Worm (Caenorhabditis elegans) whole organism, L1 larva: Measurements from ENCODE around the gene prmn-1.

Experiments
- C16A3.4 ChIP-seq: fragments of 150-350 bp; optimal IDR thresholded peaks from 2 replicates; lab custom pipeline; 2014; ENCODE audit warnings: missing biosample characterization, missing genetic modification characterization
- ama-1 ChIP-seq: fragments of 150-350 bp; optimal IDR thresholded peaks from 2 replicates; lab custom pipeline; 2014
- ceh-8 ChIP-seq: fragments of 200-800 bp; sonication (Bioruptor generic); optimal IDR thresholded peaks from 2 replicates; lab custom pipeline; 2018; ENCODE audit warnings: mild to moderate bottlenecking, missing genetic modification characterization, moderate library complexity, missing compliant biosample characterization
- ces-1 ChIP-seq: fragments of 150-350 bp; optimal IDR thresholded peaks from 2 replicates; lab custom pipeline; 2014; ENCODE audit warnings: missing biosample characterization, missing genetic modification reagents, missing genetic modification characterization
- dpl-1 ChIP-seq, 3 experiments: fragments of 150-350 bp in 2 of 3; sonication (generic microtip) in 1 of 3; optimal IDR thresholded peaks; 2 replicates each; lab custom pipeline; 2014 to 2017; ENCODE audit warnings: missing biosample characterization in 3 of 3, missing genetic modification characterization in 3 of 3, missing genetic modification reagents in 3 of 3
- efl-1 ChIP-seq, 4 experiments: fragments of 150-350 bp; optimal IDR thresholded peaks in 3 of 4; peaks in 1 of 4; 1 replicate in 1 of 4; 2 replicates in 3 of 4; lab custom pipeline; 2014; ENCODE audit warnings: missing biosample characterization in 2 of 4, missing genetic modification characterization in 2 of 4, missing genetic modification reagents in 2 of 4
- egl-13 ChIP-seq: sonication (generic microtip); optimal IDR thresholded peaks from 2 replicates; lab custom pipeline; 2016; ENCODE audit warnings: missing genotype, missing genetic modification reagents, missing genetic modification characterization, missing compliant biosample characterization
- egl-27 ChIP-seq, 2 experiments: fragments of 150-350 bp in 1 of 2; sonication (generic microtip); optimal IDR thresholded peaks; 3 replicates each; lab custom pipeline; 2017 to 2018; ENCODE audit warnings: missing biosample characterization in 2 of 2, missing genetic modification characterization in 2 of 2, missing genetic modification reagents in 2 of 2
- elt-2 ChIP-seq: sonication (generic microtip); optimal IDR thresholded peaks from 2 replicates; lab custom pipeline; 2016; ENCODE audit warnings: missing genetic modification characterization, mild to moderate bottlenecking, inconsistent platforms, missing compliant biosample characterization, missing genetic modification reagents
- fkh-10 ChIP-seq: sonication (generic microtip); optimal IDR thresholded peaks from 2 replicates; lab custom pipeline; 2017; ENCODE audit warnings: missing biosample characterization, missing genetic modification reagents, missing genetic modification characterization
- fkh-4 ChIP-seq: sonication (generic microtip); optimal IDR thresholded peaks from 2 replicates; lab custom pipeline; 2016; ENCODE audit warnings: missing compliant biosample characterization, missing genetic modification characterization, borderline replicate concordance
- hlh-4 ChIP-seq: sonication (generic microtip); optimal IDR thresholded peaks from 2 replicates; lab custom pipeline; 2016; ENCODE audit warnings: mild to moderate bottlenecking, missing genetic modification characterization, missing compliant biosample characterization
- isw-1 ChIP-seq: fragments of 200-800 bp; sonication (Bioruptor generic); IDR thresholded peaks from 2 replicates; pipeline ENCODE4 v1.3.6; 2022; ENCODE audit warnings: missing genetic modification characterization, missing compliant biosample characterization
- jun-1 ChIP-seq: fragments of 150-350 bp; optimal IDR thresholded peaks from 2 replicates; lab custom pipeline; 2014; ENCODE audit warnings: missing biosample characterization, missing genetic modification reagents, missing genetic modification characterization
- lin-13 ChIP-seq: fragments of 150-350 bp; optimal IDR thresholded peaks from 2 replicates; lab custom pipeline; 2014; ENCODE audit warnings: missing biosample characterization, missing genetic modification reagents, missing genetic modification characterization
- lin-14 ChIP-seq: fragments of 200-800 bp; sonication (Bioruptor generic); optimal IDR thresholded peaks from 2 replicates; lab custom pipeline; 2018; ENCODE audit warnings: mild to moderate bottlenecking, missing genetic modification characterization, moderate library complexity, missing compliant biosample characterization
- lsy-2 ChIP-seq, 2 experiments: fragments of 150-350 bp; optimal IDR thresholded peaks; 2 replicates each; lab custom pipeline; 2014; ENCODE audit warnings: missing biosample characterization in 2 of 2, missing genetic modification characterization in 2 of 2
- mab-9 ChIP-seq: fragments of 200-800 bp; sonication (Bioruptor generic); IDR thresholded peaks from 2 replicates; pipeline ENCODE4 v1.3.6; 2022; ENCODE audit warnings: missing genetic modification reagents, missing genetic modification characterization, missing compliant biosample characterization
- mef-2 ChIP-seq: fragments of 150-350 bp; optimal IDR thresholded peaks from 2 replicates; lab custom pipeline; 2014; ENCODE audit warnings: missing biosample characterization, missing genetic modification characterization
- nhr-19 ChIP-seq: fragments of 200-800 bp; sonication (Bioruptor generic); conservative IDR thresholded peaks from 2 replicates; pipeline ENCODE4 v1.3.6; 2022; ENCODE audit warnings: missing genetic modification characterization, missing compliant biosample characterization
- nhr-20 ChIP-seq: sonication (generic microtip); optimal IDR thresholded peaks from 2 replicates; lab custom pipeline; 2016; ENCODE audit warnings: mild to moderate bottlenecking, missing genetic modification characterization, missing compliant biosample characterization
- nhr-76 ChIP-seq: sonication (generic microtip); optimal IDR thresholded peaks from 2 replicates; lab custom pipeline; 2017; ENCODE audit warnings: missing biosample characterization, missing genetic modification characterization
- nhr-84 ChIP-seq: sonication (generic microtip); optimal IDR thresholded peaks from 2 replicates; lab custom pipeline; 2017; ENCODE audit warnings: missing biosample characterization, missing genetic modification characterization
- nhr-85 ChIP-seq: sonication (generic microtip); peaks from one replicate; lab custom pipeline; 2016; ENCODE audit warnings: missing genetic modification characterization, inconsistent platforms, missing compliant biosample characterization
- nhr-90 ChIP-seq: sonication (generic microtip); optimal IDR thresholded peaks from 2 replicates; lab custom pipeline; 2016; ENCODE audit warnings: mild to moderate bottlenecking, missing genetic modification characterization, missing compliant biosample characterization; ENCODE audit not compliant: poor library complexity
- pag-3 ChIP-seq: sonication (generic microtip); optimal IDR thresholded peaks from 2 replicates; lab custom pipeline; 2017; ENCODE audit warnings: missing genetic modification characterization, mild to moderate bottlenecking, missing compliant biosample characterization, antibody characterized with exemption, borderline replicate concordance; ENCODE audit not compliant: insufficient read depth
- pqm-1 ChIP-seq: sonication (generic microtip); optimal IDR thresholded peaks from 3 replicates; lab custom pipeline; 2017; ENCODE audit warnings: missing biosample characterization, missing genetic modification characterization
- rnt-1 ChIP-seq: sonication (generic microtip); optimal IDR thresholded peaks from 2 replicates; lab custom pipeline; 2016; ENCODE audit warnings: mild to moderate bottlenecking, missing genetic modification characterization, moderate library complexity, missing compliant biosample characterization
- skn-1 ChIP-seq: fragments of 150-350 bp; optimal IDR thresholded peaks from 2 replicates; lab custom pipeline; 2014; ENCODE audit warnings: missing biosample characterization, missing genetic modification characterization
- snu-23 ChIP-seq: sonication (generic microtip); optimal IDR thresholded peaks from 2 replicates; lab custom pipeline; 2016; ENCODE audit warnings: missing genetic modification characterization, missing compliant biosample characterization
- unc-86 ChIP-seq: sonication (generic microtip); optimal IDR thresholded peaks from 2 replicates; lab custom pipeline; 2016; ENCODE audit warnings: missing genetic modification characterization, missing compliant biosample characterization
- unc-98 ChIP-seq: fragments of 200-800 bp; sonication (Bioruptor generic); IDR thresholded peaks from 2 replicates; pipeline ENCODE4 v1.3.6; 2022; ENCODE audit warnings: missing genetic modification characterization, missing compliant biosample characterization

prmn-1 gene

DNA sequence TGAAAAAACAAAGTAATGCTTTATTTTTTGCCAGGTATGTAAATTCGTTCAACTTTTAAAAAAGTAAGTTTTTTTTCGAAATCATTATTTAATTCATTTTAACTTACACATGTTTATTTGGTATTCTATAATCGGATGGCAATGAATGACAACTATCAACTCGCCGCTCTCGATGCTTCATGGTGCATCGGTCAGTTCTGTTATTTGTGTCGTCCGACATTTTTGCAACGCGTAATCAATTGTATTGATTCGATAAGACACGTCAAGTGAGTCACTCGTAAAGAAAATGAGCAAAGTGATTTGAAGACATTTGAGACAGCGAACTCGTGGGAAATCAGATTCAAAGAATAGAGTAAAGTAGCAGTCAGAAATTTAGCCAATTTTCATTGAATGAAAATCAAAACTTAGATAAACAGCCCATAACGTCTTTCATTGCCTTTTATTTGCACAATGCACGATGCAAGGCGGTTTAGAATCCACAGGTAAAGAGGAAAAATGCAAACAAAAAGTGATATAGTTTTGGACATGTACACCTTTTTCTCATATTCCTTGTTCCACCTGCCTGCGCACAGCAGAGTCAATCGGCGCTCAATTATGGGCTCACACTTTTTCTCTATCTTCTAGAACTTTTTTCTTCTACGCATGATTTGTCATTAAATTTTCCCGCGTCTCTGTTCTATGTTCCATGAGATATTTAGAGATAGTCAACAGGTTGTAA lies 15.7 kb downstream of the prmn-1 start:
- TF ChIP-seq C16A3.4 (tag; lab: Kevin White, UChicago): no peak
- TF ChIP-seq elt-2 (tag; lab: Kevin White, UChicago): peak; percentile 46

DNA sequence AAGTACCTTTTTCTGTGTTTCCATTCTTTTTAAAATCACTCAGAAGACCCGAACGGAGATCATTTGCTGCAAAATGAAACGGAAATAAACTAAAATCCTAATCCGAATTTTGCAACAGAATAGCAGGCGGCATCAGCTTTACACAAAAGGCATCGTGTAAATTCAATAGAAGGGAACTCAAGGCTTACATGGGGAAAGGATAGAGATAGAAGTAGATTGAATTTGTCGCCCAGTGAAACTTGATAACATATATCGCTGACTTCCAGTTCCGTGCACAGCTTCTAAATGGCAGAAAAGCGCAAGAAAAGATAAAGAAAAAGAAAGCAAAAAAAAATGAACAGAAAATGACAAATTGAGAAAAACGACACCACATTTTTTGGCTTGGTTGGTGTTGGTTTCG lies 21.0 kb downstream of the prmn-1 start, which contains the start of gene slo-2:
Gene slo-2, minus strand, starts transcription at position 24 of the 400 bp plus-strand sequence.
- TF ChIP-seq pqm-1 (tag; lab: Kevin White, UChicago): no peak
- no peak for TF ChIP-seq ces-1 (GFP tag; lab: Kevin White, UChicago)
- TF ChIP-seq efl-1 (optimal IDR thresholded peaks at IDR 0.05; lab: Kevin White, UChicago): no peak
- TF ChIP-seq efl-1 (GFP tag; optimal IDR thresholded peaks at IDR 0.05 in 1 of 2; lab: Kevin White, UChicago): peak in 1 of 2 experiments; percentile 25
- no peak for TF ChIP-seq dpl-1 (GFP tag; optimal IDR thresholded peaks at IDR 0.05; lab: Kevin White, UChicago)
- TF ChIP-seq rnt-1 (tag; lab: Kevin White, UChicago): no peak
- TF ChIP-seq nhr-20: no peak
- no peak for TF ChIP-seq pag-3
- TF ChIP-seq ama-1 (lab: Kevin White, UChicago): no peak
- TF ChIP-seq lin-14 (GFP tag; lab: Kevin White, UChicago): peak; percentile 55
- TF ChIP-seq fkh-10 (GFP tag; lab: Kevin White, UChicago): peak; percentile 39

DNA sequence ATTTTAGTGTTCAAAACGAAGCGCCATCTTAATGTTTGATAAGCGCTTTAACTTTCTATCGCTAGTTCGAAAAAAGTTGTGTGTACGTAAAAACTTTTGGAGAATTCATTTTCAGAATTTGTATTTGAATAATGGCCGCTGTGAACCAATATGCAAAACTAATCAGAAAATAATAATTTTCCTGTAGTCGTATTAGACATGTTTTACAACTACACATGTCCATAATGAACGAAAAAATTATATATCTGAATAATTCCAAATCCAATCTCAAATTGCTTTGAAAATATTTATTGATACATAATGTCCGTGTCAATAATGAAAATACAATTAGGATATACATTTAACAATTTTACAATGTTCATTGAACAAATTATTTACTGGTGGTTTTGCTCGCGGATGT lies 21.9 kb downstream of the prmn-1 start:
- no peak for TF ChIP-seq egl-13 (tag; lab: Kevin White, UChicago)
- no peak for TF ChIP-seq unc-86
- TF ChIP-seq pqm-1 (tag; lab: Kevin White, UChicago): no peak
- TF ChIP-seq C16A3.4 (tag; lab: Kevin White, UChicago): no peak
- no peak for TF ChIP-seq unc-98 (GFP tag; lab: Robert Waterston, UW)
- no peak for TF ChIP-seq nhr-84 (tag; lab: Kevin White, UChicago)
- TF ChIP-seq mab-9 (GFP tag; lab: Robert Waterston, UW): no peak
- no peak for TF ChIP-seq nhr-76 (tag; lab: Kevin White, UChicago)
- no peak for TF ChIP-seq nhr-19 (GFP tag; lab: Robert Waterston, UW)
- TF ChIP-seq isw-1 (GFP tag; lab: Robert Waterston, UW): no peak
- TF ChIP-seq egl-27 (tag; optimal IDR thresholded peaks at IDR 0.05; lab: Kevin White, UChicago): no peak
- TF ChIP-seq lin-13: no peak
- no peak for TF ChIP-seq jun-1 (tag; lab: Kevin White, UChicago)
- TF ChIP-seq nhr-90 (tag; lab: Kevin White, UChicago): no peak
- no peak for TF ChIP-seq fkh-4 (tag; lab: Kevin White, UChicago)
- no peak for TF ChIP-seq skn-1 (tag; lab: Kevin White, UChicago)
- no peak for TF ChIP-seq nhr-85

DNA sequence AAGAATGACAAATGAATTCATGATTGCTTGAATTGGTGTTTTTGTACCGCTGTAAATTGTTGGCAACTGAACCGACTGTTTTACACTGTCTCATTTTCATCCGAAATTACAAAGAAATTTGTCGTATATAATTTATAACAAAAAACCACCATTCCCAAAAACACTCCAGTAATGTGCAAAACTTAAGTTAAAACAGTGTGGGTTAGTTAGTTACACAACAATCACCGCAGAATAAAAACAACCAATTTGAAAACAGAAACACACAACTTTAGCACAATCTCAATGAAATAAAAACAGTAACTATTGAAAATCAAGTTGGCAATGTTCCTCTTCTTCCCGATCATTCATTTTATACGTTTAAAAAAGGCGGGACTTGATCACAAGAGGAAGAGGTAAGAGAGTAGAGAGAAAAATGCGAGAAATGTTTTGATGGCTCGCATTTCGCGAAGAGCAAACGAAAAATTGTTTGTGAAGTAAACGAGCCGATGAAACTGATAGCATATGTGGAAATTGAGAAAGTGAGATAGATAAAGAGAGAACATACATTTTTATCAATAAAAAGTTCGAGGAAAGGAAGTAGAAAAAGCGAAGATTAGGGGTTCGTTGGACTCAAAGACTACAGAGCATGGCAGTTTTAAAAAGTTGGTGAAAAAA lies 22.9 kb downstream of the prmn-1 start, which contains the start of gene F08B12.4:
Gene F08B12.4, minus strand, starts transcription at position 51 of the 654 bp plus-strand sequence.
- TF ChIP-seq ceh-8 (GFP tag; lab: Kevin White, UChicago) (no peak), lsy-2 (tag; optimal IDR thresholded peaks at IDR 0.05; lab: Kevin White, UChicago) (peak in 1 of 2 experiments; percentile 43), hlh-4 (tag; lab: Kevin White, UChicago) (no peak), lin-14 (GFP tag; lab: Kevin White, UChicago) (peak; percentile 44), jun-1 (tag; lab: Kevin White, UChicago) (peak; percentile 43), elt-2 (tag; lab: Kevin White, UChicago) (peak; percentile 85), mef-2 (tag; lab: Kevin White, UChicago) (no peak), snu-23 (GFP tag; lab: Kevin White, UChicago) (peak; percentile 0), efl-1 (optimal IDR thresholded peaks at IDR 0.05; lab: Kevin White, UChicago) (no peak), efl-1 (GFP tag; optimal IDR thresholded peaks at IDR 0.05 in 1 of 2; lab: Kevin White, UChicago) (peak in 1 of 2 experiments; percentile 93)
